Fruit fly (Drosophila melanogaster): ENCODE measurements around the gene Pi4KIIalpha.

The Pi4KIIalpha gene

dm6 chr3R:5587863-5588519 is 24.5 kb upstream of the Pi4KIIalpha start, which contains the start of gene CG2926:
TSS of gene CG2926 (minus strand) at chr3R:5588380.
- TF ChIP-seq Snoo (tag; optimal IDR thresholded peaks at IDR 0.05), result no peak
- TF ChIP-seq rn (GFP tag; IDR thresholded peaks at IDR 0.05), result 0 out of 2 replicates have a peak, but pooled peaks have one; percentile 12
- TF ChIP-seq Pif1B (GFP tag; optimal IDR thresholded peaks at IDR 0.05), result no peak
- 0 out of 2 replicates have a peak, but pooled peaks have one; percentile 32 for TF ChIP-seq CG12605 (GFP tag; IDR thresholded peaks at IDR 0.05)
- no peak for TF ChIP-seq CG8301 (tag; optimal IDR thresholded peaks at IDR 0.05)
- TF ChIP-seq CG34367 (tag; optimal IDR thresholded peaks at IDR 0.05), result no peak
- TF ChIP-seq EcR (GFP tag; optimal IDR thresholded peaks at IDR 0.05), result no peak
- TF ChIP-seq gl (tag; optimal IDR thresholded peaks at IDR 0.05), result no peak
- 0 out of 2 replicates have a peak, but pooled peaks have one; percentile 32 for TF ChIP-seq CG32121 (GFP tag; IDR thresholded peaks at IDR 0.05)
- 0 out of 3 replicates have a peak, but pooled peaks have one; percentile 46 for TF ChIP-seq CG4496 (GFP tag; IDR thresholded peaks at IDR 0.05)
- TF ChIP-seq Ets98B (GFP tag; IDR thresholded peaks at IDR 0.05), result peak; percentile 19; the same call in 1 of the 2 replicates
- no peak for TF ChIP-seq CG10348 (GFP tag; IDR thresholded peaks at IDR 0.05)

DNA sequence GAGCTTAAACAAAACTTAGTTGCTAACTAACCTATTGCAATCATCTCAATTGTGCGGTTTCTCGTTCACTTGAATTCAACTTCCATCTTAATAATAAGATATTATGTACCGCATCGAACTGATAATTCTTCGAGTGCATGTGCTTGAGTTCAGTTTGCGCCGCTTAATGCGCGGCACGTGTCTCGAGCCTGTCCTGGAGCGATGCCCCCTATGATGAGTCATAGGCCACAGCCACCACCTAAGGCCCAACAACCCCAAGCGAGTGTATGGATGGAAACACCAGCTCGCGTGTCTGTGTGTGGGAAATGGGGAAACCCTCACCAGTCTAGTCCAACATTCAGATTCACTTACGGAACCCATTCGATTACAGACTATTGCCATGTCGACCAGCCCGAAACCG is 10.4 kb upstream of the Pi4KIIalpha start:
- no peak for TF ChIP-seq CG10348 (GFP tag; IDR thresholded peaks at IDR 0.05)
- no peak for TF ChIP-seq CG8301 (tag; optimal IDR thresholded peaks at IDR 0.05)
- TF ChIP-seq Pif1A (GFP tag; optimal IDR thresholded peaks at IDR 0.05), result no peak
- TF ChIP-seq EcR (GFP tag; optimal IDR thresholded peaks at IDR 0.05), result peak; percentile 94
- TF ChIP-seq gl (tag; optimal IDR thresholded peaks at IDR 0.05), result no peak

DNA sequence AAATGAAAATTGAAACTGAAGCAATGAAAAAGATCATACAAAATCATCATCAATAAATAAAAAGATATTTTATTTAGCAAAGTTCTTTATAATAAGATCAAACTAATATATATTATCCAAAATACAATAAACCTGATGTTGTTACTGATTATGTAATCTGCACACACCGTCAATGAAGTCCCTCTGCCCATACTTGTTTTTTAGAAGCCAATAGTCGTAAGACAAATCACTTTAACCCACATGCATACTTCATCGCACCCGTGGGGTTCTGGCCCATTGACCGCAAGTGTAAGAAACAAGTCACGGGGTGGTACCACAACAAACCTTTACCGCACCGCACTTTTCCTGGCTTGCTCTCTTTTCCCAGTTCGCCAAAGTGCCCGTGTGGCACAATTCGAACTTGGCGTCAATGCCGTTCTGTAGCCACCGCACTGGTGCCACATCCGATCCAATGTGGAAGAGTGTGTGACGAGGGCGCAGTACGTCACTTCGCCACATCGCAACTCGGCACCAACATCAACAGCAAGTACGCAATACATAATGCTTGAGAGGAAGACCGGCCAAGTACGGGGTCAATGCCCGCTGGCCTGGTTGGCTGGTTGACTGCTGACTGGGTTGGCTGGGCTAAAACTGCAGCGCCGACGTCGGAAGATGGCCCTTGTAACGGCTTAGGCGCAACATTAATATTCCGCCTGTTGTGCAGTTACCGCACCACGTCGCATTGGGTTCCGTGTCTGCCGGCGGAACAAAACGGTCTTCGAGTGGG is 9.6 kb upstream of the Pi4KIIalpha start:
- TF ChIP-seq Snoo (tag; optimal IDR thresholded peaks at IDR 0.05) (no peak), CG8159 (tag; optimal IDR thresholded peaks at IDR 0.05) (no peak), fd96Ca (GFP tag; IDR thresholded peaks at IDR 0.05) (0 out of 3 replicates have a peak, but pooled peaks have one; percentile 35), Ets98B (GFP tag; IDR thresholded peaks at IDR 0.05) (no peak), CG17806 (tag; optimal IDR thresholded peaks at IDR 0.05) (no peak), CG15710 (tag; optimal IDR thresholded peaks at IDR 0.05) (no peak), D1 (tag; optimal IDR thresholded peaks at IDR 0.05) (no peak), CG4496 (GFP tag; IDR thresholded peaks at IDR 0.05) (no peak), Pif1A (GFP tag; optimal IDR thresholded peaks at IDR 0.05) (no peak), CG14655 (GFP tag; optimal IDR thresholded peaks at IDR 0.05) (no peak), CG32121 (GFP tag; IDR thresholded peaks at IDR 0.05) (no peak), CG8301 (tag; optimal IDR thresholded peaks at IDR 0.05) (no peak), EcR (GFP tag; optimal IDR thresholded peaks at IDR 0.05) (peak; percentile 83), CG34367 (tag; optimal IDR thresholded peaks at IDR 0.05) (no peak), CG10348 (GFP tag; IDR thresholded peaks at IDR 0.05) (no peak), Pif1B (GFP tag; optimal IDR thresholded peaks at IDR 0.05) (peak; percentile 30), CG13204 (GFP tag; optimal IDR thresholded peaks at IDR 0.05) (no peak), gl (tag; optimal IDR thresholded peaks at IDR 0.05) (no peak), CG12605 (GFP tag; IDR thresholded peaks at IDR 0.05) (no peak), rn (GFP tag; IDR thresholded peaks at IDR 0.05) (no peak), CG9948 (tag; optimal IDR thresholded peaks at IDR 0.05) (peak; percentile 12)

DNA sequence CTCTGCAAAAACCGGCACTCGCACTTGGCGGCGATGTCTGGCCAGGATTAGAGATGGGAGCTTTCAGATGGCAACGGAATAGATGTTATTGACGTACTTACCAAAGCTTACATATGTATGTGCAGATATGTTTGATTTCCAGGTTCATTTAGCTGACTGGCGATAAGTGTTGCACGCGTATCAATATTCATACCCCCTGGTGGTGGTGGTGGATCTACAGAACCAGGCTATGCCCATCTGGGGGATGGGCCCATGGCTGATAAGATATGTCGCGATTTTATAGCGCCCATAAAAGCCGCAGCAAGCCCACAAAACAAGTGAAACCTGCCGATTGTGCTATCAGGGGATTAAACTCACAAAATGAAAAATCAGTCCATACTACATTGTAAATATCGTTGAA is 8.3 kb upstream of the Pi4KIIalpha start:
- TF ChIP-seq EcR (GFP tag; optimal IDR thresholded peaks at IDR 0.05), result peak; percentile 43
- TF ChIP-seq CG10348 (GFP tag; IDR thresholded peaks at IDR 0.05), result no peak

DNA sequence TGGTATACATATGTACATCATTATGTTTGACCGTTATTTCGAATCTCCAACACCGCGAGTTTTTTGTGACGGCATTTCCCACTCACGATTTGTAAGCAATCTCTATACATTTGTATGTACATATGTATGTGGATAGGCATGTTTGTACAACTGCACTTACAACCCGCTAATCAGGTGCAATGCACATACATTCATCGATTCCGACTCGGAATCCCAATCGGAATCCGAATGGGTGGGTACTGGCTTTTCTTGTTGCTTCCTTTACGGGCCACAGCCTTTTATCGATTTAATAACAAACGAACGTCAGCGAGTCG is 7.9 kb upstream of the Pi4KIIalpha start:
- TF ChIP-seq Pif1B (GFP tag; optimal IDR thresholded peaks at IDR 0.05), result no peak
- no peak for TF ChIP-seq Snoo (tag; optimal IDR thresholded peaks at IDR 0.05)
- no peak for TF ChIP-seq CG8301 (tag; optimal IDR thresholded peaks at IDR 0.05)
- TF ChIP-seq fd96Ca (GFP tag; IDR thresholded peaks at IDR 0.05), result 0 out of 3 replicates have a peak, but pooled peaks have one; percentile 39
- no peak for TF ChIP-seq D1 (tag; optimal IDR thresholded peaks at IDR 0.05)
- TF ChIP-seq CG8159 (tag; optimal IDR thresholded peaks at IDR 0.05), result no peak
- TF ChIP-seq CG12605 (GFP tag; IDR thresholded peaks at IDR 0.05), result 0 out of 2 replicates have a peak, but pooled peaks have one; percentile 1
- TF ChIP-seq CG13204 (GFP tag; optimal IDR thresholded peaks at IDR 0.05), result no peak
- TF ChIP-seq CG10348 (GFP tag; IDR thresholded peaks at IDR 0.05), result no peak
- no peak for TF ChIP-seq rn (GFP tag; IDR thresholded peaks at IDR 0.05)

DNA sequence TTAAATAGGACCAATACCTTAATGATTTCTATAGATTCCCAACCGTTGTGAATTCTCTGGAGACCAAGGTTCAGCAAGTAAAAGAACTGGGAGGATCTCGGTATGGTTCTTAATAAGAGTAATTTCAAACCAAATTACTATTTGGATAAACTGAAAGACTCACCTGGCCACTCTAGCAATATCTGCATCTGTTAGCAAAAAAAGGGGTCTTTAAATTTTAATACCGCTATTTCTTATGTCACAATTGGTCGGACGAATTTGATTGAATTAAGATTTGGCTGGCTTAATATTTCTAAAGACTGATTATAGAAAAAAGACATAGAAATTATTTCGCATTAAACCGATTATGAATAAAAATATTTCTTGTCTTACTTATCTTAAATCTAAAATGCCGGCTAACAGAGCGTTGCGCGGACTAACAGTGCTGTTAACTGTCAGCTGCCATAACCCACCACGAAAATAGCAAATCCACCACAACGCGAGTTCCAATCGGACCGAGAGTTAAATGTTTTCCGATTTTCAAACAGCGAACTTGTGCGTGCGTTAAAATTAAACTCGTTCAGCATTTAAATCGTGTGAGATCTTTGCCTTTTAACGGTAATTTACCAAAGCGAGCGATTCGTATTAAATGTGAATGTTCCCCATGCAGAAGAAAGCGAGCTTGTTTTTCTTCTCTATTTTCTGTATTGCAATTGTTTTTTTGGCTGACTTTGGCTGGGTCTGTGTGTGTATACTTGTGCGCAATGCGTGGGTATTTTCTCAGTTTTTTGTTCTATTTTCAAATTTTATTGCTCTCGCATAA is 7.4 kb upstream of the Pi4KIIalpha start, which contains the start of gene CRMP:
Gene CRMP, plus strand, starts transcription at position 474 of the 802 bp plus-strand sequence.
- TF ChIP-seq CG10348 (GFP tag; IDR thresholded peaks at IDR 0.05), result no peak
- TF ChIP-seq Pif1A (GFP tag; optimal IDR thresholded peaks at IDR 0.05), result no peak
- TF ChIP-seq CG34367 (tag; optimal IDR thresholded peaks at IDR 0.05), result no peak
- TF ChIP-seq CG14655 (GFP tag; optimal IDR thresholded peaks at IDR 0.05), result no peak
- TF ChIP-seq D1 (tag; optimal IDR thresholded peaks at IDR 0.05), result no peak
- TF ChIP-seq fd96Ca (GFP tag; IDR thresholded peaks at IDR 0.05), result no peak
- TF ChIP-seq CG12605 (GFP tag; IDR thresholded peaks at IDR 0.05), result peak; percentile 29; the same call in 1 of the 2 replicates
- TF ChIP-seq CG13204 (GFP tag; optimal IDR thresholded peaks at IDR 0.05), result no peak
- 0 out of 2 replicates have a peak, but pooled peaks have one; percentile 21 for TF ChIP-seq CG32121 (GFP tag; IDR thresholded peaks at IDR 0.05)
- TF ChIP-seq CG8301 (tag; optimal IDR thresholded peaks at IDR 0.05), result peak; percentile 32
- TF ChIP-seq gl (tag; optimal IDR thresholded peaks at IDR 0.05), result no peak
